Fruit fly (Drosophila melanogaster) whole organism, wandering third instar larva: ENCODE results near the gene in.

Source experiments
- Abd-B ChIP-seq: fragments of >200 bp; optimal IDR thresholded peaks from 2 replicates; lab custom pipeline; 2017; ENCODE audit warnings: missing biosample characterization, missing genetic modification characterization
- CG32264 ChIP-seq: fragments of 200-800 bp; sonication (Bioruptor generic); optimal IDR thresholded peaks from 2 replicates; lab custom pipeline; 2016; ENCODE audit warnings: missing biosample characterization, missing genetic modification characterization
- CG9705 ChIP-seq: fragments of 200-800 bp; sonication (Bioruptor generic); optimal IDR thresholded peaks from 2 replicates; lab custom pipeline; 2018; ENCODE audit warnings: missing biosample characterization, mild to moderate bottlenecking, missing genetic modification characterization
- CrebA ChIP-seq: fragments of 200-800 bp; sonication (Bioruptor generic); optimal IDR thresholded peaks from 2 replicates; lab custom pipeline; 2016; ENCODE audit warnings: missing biosample characterization, mild to moderate bottlenecking, missing genetic modification characterization, borderline replicate concordance
- Dfd ChIP-seq: fragments of >200 bp; optimal IDR thresholded peaks from 2 replicates; lab custom pipeline; 2017; ENCODE audit warnings: missing biosample characterization, missing genetic modification characterization
- Dif ChIP-seq: fragments of 200-275, 200-300 bp; sonication (Bioruptor generic); optimal IDR thresholded peaks from 2 replicates; lab custom pipeline; 2018; ENCODE audit warnings: missing biosample characterization, missing genetic modification characterization; ENCODE audit not compliant: partially characterized antibody
- GATAd ChIP-seq: sonication (Bioruptor generic); optimal IDR thresholded peaks from 2 replicates; lab custom pipeline; 2016; ENCODE audit warnings: missing biosample characterization, missing genetic modification characterization
- HLH106 ChIP-seq: fragments of 200-800 bp; optimal IDR thresholded peaks from 3 replicates; lab custom pipeline; 2019; ENCODE audit warnings: missing biosample characterization, mild to moderate bottlenecking, missing genetic modification characterization, moderate library complexity
- Hnf4 ChIP-seq: fragments of 200-800 bp; sonication (Bioruptor generic); optimal IDR thresholded peaks from 2 replicates; lab custom pipeline; 2016; ENCODE audit warnings: missing biosample characterization, mild to moderate bottlenecking, missing genetic modification characterization
- Hr78 ChIP-seq: fragments of >200 bp; optimal IDR thresholded peaks from 2 replicates; lab custom pipeline; 2017; ENCODE audit warnings: missing biosample characterization, missing genetic modification characterization
- Hr83 ChIP-seq: fragments of 200-300 bp; sonication (Bioruptor generic); optimal IDR thresholded peaks from 2 replicates; lab custom pipeline; 2016; ENCODE audit warnings: missing biosample characterization, mild to moderate bottlenecking, missing genetic modification characterization, moderate library complexity; ENCODE audit not compliant: poor library complexity, severe bottlenecking
- Jra ChIP-seq: sonication (Bioruptor generic); optimal IDR thresholded peaks from 2 replicates; lab custom pipeline; 2016; ENCODE audit warnings: missing biosample characterization, missing genetic modification characterization
- Mio ChIP-seq: sonication (Bioruptor generic); optimal IDR thresholded peaks from 2 replicates; lab custom pipeline; 2016; ENCODE audit warnings: missing biosample characterization, missing genetic modification characterization
- Myc ChIP-seq: fragments of >200 bp; optimal IDR thresholded peaks from 2 replicates; lab custom pipeline; 2017
- N ChIP-seq: fragments of >200 bp; optimal IDR thresholded peaks from 2 replicates; lab custom pipeline; 2018; ENCODE audit warnings: missing biosample characterization, missing external identifiers, missing genetic modification characterization
- OdsH ChIP-seq: fragments of 200-800 bp; sonication (Bioruptor generic); optimal IDR thresholded peaks from 2 replicates; lab custom pipeline; 2016; ENCODE audit warnings: missing biosample characterization, mild to moderate bottlenecking, missing genetic modification characterization
- Rel ChIP-seq, 2 experiments: fragments of 200-800 bp; sonication (Bioruptor generic) in 1 of 2; optimal IDR thresholded peaks; 2 replicates in 1 of 2; 3 replicates in 1 of 2; lab custom pipeline; 2016 to 2019; ENCODE audit warnings: mild to moderate bottlenecking in 2 of 2, missing biosample characterization in 2 of 2, missing genetic modification characterization in 2 of 2, moderate library complexity in 1 of 2
- Sp1 ChIP-seq: fragments of 200-800 bp; sonication (Bioruptor generic); optimal IDR thresholded peaks from 3 replicates; lab custom pipeline; 2019; ENCODE audit warnings: missing biosample characterization, mild to moderate bottlenecking, missing genetic modification characterization, moderate library complexity
- Vsx2 ChIP-seq: fragments of 200-300, 225-300 bp; sonication (Bioruptor generic); optimal IDR thresholded peaks from 2 replicates; lab custom pipeline; 2018; ENCODE audit warnings: missing biosample characterization, missing genetic modification characterization; ENCODE audit not compliant: partially characterized antibody
- br ChIP-seq: fragments of 200-800 bp; sonication (Bioruptor generic); optimal IDR thresholded peaks from 2 replicates; lab custom pipeline; 2016; ENCODE audit warnings: missing biosample characterization, missing genetic modification characterization
- brk ChIP-seq: fragments of 200-800 bp; sonication (Bioruptor generic); optimal IDR thresholded peaks from 2 replicates; lab custom pipeline; 2016; ENCODE audit warnings: missing biosample characterization, mild to moderate bottlenecking, missing genetic modification characterization
- dl ChIP-seq, 2 experiments: fragments of 175-275, 200-275 bp in 1 of 2; fragments of 200-275 bp in 1 of 2; sonication (Bioruptor generic); optimal IDR thresholded peaks; lab custom pipeline; 2018; ENCODE audit warnings: mild to moderate bottlenecking in 2 of 2, missing biosample characterization in 2 of 2, missing genetic modification characterization in 2 of 2, moderate library complexity in 2 of 2; ENCODE audit not compliant: partially characterized antibody in 2 of 2, insufficient read depth in 1 of 2
- dmrt93B ChIP-seq: fragments of 200-800 bp; sonication (Bioruptor generic); optimal IDR thresholded peaks from 2 replicates; lab custom pipeline; 2018; ENCODE audit warnings: missing biosample characterization, mild to moderate bottlenecking, missing genetic modification characterization
- dsf ChIP-seq: sonication (Bioruptor generic); optimal IDR thresholded peaks from 2 replicates; lab custom pipeline; 2016; ENCODE audit warnings: missing biosample characterization, missing genetic modification characterization, borderline replicate concordance
- ey ChIP-seq: fragments of 200-800 bp; sonication (Bioruptor generic); optimal IDR thresholded peaks from 2 replicates; lab custom pipeline; 2016; ENCODE audit warnings: missing biosample characterization, missing genetic modification characterization
- foxo ChIP-seq, 2 experiments: fragments of 200-800 bp; sonication (Bioruptor generic); optimal IDR thresholded peaks; 2 replicates in 1 of 2; 3 replicates in 1 of 2; lab custom pipeline; 2016 to 2017; ENCODE audit warnings: missing biosample characterization in 2 of 2, missing genetic modification characterization in 2 of 2
- fru ChIP-seq: fragments of 200-800 bp; sonication (Bioruptor generic); optimal IDR thresholded peaks from 3 replicates; lab custom pipeline; 2016; ENCODE audit warnings: missing biosample characterization, mild to moderate bottlenecking, missing genetic modification characterization
- h ChIP-seq: fragments of 200-800 bp; sonication (Bioruptor generic); optimal IDR thresholded peaks from 3 replicates; lab custom pipeline; 2016; ENCODE audit warnings: missing biosample characterization, mild to moderate bottlenecking, missing genetic modification characterization
- jim ChIP-seq: fragments of 175-275, 200-325 bp; sonication (Bioruptor generic); optimal IDR thresholded peaks from 2 replicates; lab custom pipeline; 2016; ENCODE audit warnings: missing biosample characterization, mild to moderate bottlenecking, missing genetic modification characterization
- lola ChIP-seq: fragments of >200 bp; optimal IDR thresholded peaks from 2 replicates; lab custom pipeline; 2017; ENCODE audit warnings: missing biosample characterization, missing genetic modification characterization
- pan ChIP-seq: fragments of >200 bp; optimal IDR thresholded peaks from 2 replicates; lab custom pipeline; 2017
- psq ChIP-seq: fragments of 200-800 bp; sonication (Bioruptor generic); optimal IDR thresholded peaks from 3 replicates; lab custom pipeline; 2017; ENCODE audit warnings: missing biosample characterization, mild to moderate bottlenecking, missing genetic modification characterization, moderate library complexity
- rgr ChIP-seq: fragments of 200-800 bp; sonication (Bioruptor generic); optimal IDR thresholded peaks from 3 replicates; lab custom pipeline; 2016; ENCODE audit warnings: missing biosample characterization, mild to moderate bottlenecking, missing genetic modification characterization
- sage ChIP-seq: fragments of 200-800 bp; sonication (Bioruptor generic); optimal IDR thresholded peaks from 2 replicates; lab custom pipeline; 2016; ENCODE audit warnings: missing biosample characterization, mild to moderate bottlenecking, missing genetic modification characterization
- sv ChIP-seq: fragments of 200-800 bp; sonication (Bioruptor generic); optimal IDR thresholded peaks from 3 replicates; lab custom pipeline; 2016; ENCODE audit warnings: missing biosample characterization, missing genetic modification characterization
- tai ChIP-seq: sonication (Bioruptor generic); optimal IDR thresholded peaks from 2 replicates; lab custom pipeline; 2016; ENCODE audit warnings: missing biosample characterization, missing genetic modification characterization
- usp ChIP-seq: fragments of >200 bp; optimal IDR thresholded peaks from 2 replicates; lab custom pipeline; 2017; ENCODE audit warnings: missing biosample characterization, missing genetic modification characterization
- woc ChIP-seq: sonication (Bioruptor generic); optimal IDR thresholded peaks from 2 replicates; lab custom pipeline; 2016; ENCODE audit warnings: missing biosample characterization, mild to moderate bottlenecking, missing genetic modification characterization

The in gene

dm6 chr3L:20403493-20404379 lies 36.7 kb downstream of the in start:
- TF ChIP-seq tai (no peak), Jra (GFP tag; lab: Kevin White, UChicago) (peak; percentile 60), CG9705 (GFP tag; lab: Kevin White, UChicago) (peak; percentile 54), fru (GFP tag; lab: Kevin White, UChicago) (peak; percentile 55), Dif (GFP tag; lab: Kevin White, UChicago) (peak; percentile 27), Abd-B (no peak), Mio (no peak), usp (GFP tag; lab: Kevin White, UChicago) (no peak), CG32264 (GFP tag; lab: Kevin White, UChicago) (no peak), dsf (no peak), CrebA (GFP tag; lab: Kevin White, UChicago) (peak; percentile 35), Myc (no peak), Vsx2 (GFP tag; lab: Kevin White, UChicago) (peak; percentile 57), h (peak; percentile 50), HLH106 (tag; lab: Kevin White, UChicago) (peak; percentile 70), Hr78 (GFP tag; lab: Kevin White, UChicago) (no peak), sage (GFP tag; lab: Kevin White, UChicago) (no peak), woc (GFP tag; lab: Kevin White, UChicago) (peak; percentile 52), psq (GFP tag; lab: Kevin White, UChicago) (peak; percentile 59), br (GFP tag; lab: Kevin White, UChicago) (no peak), dl (GFP tag; optimal IDR thresholded peaks at IDR 0.05; lab: Kevin White, UChicago; ENCODE audit: insufficient read depth in 1 of 2, partially characterized antibody in 2 of 2) (no peak), brk (GFP tag; lab: Kevin White, UChicago) (no peak), Hnf4 (no peak), Hr83 (GFP tag; lab: Kevin White, UChicago) (peak; percentile 9), dmrt93B (GFP tag; lab: Kevin White, UChicago) (peak; percentile 69), ey (GFP tag; lab: Kevin White, UChicago) (peak; percentile 12), Dfd (no peak), GATAd (no peak), sv (GFP tag; lab: Kevin White, UChicago) (no peak), N (GFP tag; lab: Kevin White, UChicago) (no peak), Sp1 (peak; percentile 70), jim (GFP tag; lab: Kevin White, UChicago) (no peak), foxo (GFP tag; optimal IDR thresholded peaks at IDR 0.05; lab: Kevin White, UChicago) (peak in 1 of 2 experiments; percentile 39), lola (GFP tag; lab: Kevin White, UChicago) (no peak), pan (lab: Kevin White, UChicago) (no peak), OdsH (GFP tag; lab: Kevin White, UChicago) (peak; percentile 2), Rel (GFP tag; optimal IDR thresholded peaks at IDR 0.05; lab: Kevin White, UChicago) (no peak), Rel (tag; optimal IDR thresholded peaks at IDR 0.05; lab: Kevin White, UChicago) (peak; percentile 16), rgr (GFP tag; lab: Kevin White, UChicago) (peak; percentile 20)
- TF ChIP-seq, all 38 proteins: peak for 18

dm6 chr3L:20404515-20404914 lies 37.5 kb downstream of the in start:
- TF ChIP-seq Hr83 (GFP tag; lab: Kevin White, UChicago) (no peak), jim (GFP tag; lab: Kevin White, UChicago) (no peak), ey (GFP tag; lab: Kevin White, UChicago) (no peak), N (GFP tag; lab: Kevin White, UChicago) (no peak), usp (GFP tag; lab: Kevin White, UChicago) (no peak), CG9705 (GFP tag; lab: Kevin White, UChicago) (no peak), GATAd (no peak), dmrt93B (GFP tag; lab: Kevin White, UChicago) (no peak), HLH106 (tag; lab: Kevin White, UChicago) (no peak), sv (GFP tag; lab: Kevin White, UChicago) (no peak), Dfd (no peak), rgr (GFP tag; lab: Kevin White, UChicago) (no peak), Hr78 (GFP tag; lab: Kevin White, UChicago) (no peak), CG32264 (GFP tag; lab: Kevin White, UChicago) (no peak), Abd-B (no peak), Hnf4 (no peak), dsf (no peak), CrebA (GFP tag; lab: Kevin White, UChicago) (no peak), woc (GFP tag; lab: Kevin White, UChicago) (no peak)
- TF ChIP-seq, all 38 proteins: peak for 0
